Fruit fly (Drosophila melanogaster) whole organism, prepupa: ENCODE measurements around the gene eIF3h.

ENCODE experiments used
- CG10631 ChIP-seq: fragments of 200-800 bp; sonication (Bioruptor generic); optimal IDR thresholded peaks from 2 replicates; lab custom pipeline; 2016; ENCODE audit warnings: missing biosample characterization, missing genetic modification characterization
- CG10669 ChIP-seq: fragments of 200-800 bp; sonication (Bioruptor generic); optimal IDR thresholded peaks from 3 replicates; lab custom pipeline; 2018; ENCODE audit warnings: missing biosample characterization, mild to moderate bottlenecking, missing genetic modification characterization, moderate library complexity
- CG11902 ChIP-seq: fragments of 200-800 bp; sonication (Bioruptor generic); optimal IDR thresholded peaks from 3 replicates; lab custom pipeline; 2016; ENCODE audit warnings: missing biosample characterization, missing genetic modification characterization
- CG15336 ChIP-seq: fragments of 200-800 bp; sonication (Bioruptor generic); IDR thresholded peaks from 2 replicates; pipeline ENCODE4 v1.3.6; 2022; ENCODE audit warnings: missing biosample characterization, missing genetic modification characterization
- CG32006 ChIP-seq: fragments of 200-800 bp; sonication (Bioruptor generic); optimal IDR thresholded peaks from 3 replicates; lab custom pipeline; 2017; ENCODE audit warnings: missing biosample characterization, mild to moderate bottlenecking, missing genetic modification characterization
- CG6276 ChIP-seq: fragments of 200-800 bp; sonication (Bioruptor generic); optimal IDR thresholded peaks from 2 replicates; lab custom pipeline; 2017; ENCODE audit warnings: missing biosample characterization, mild to moderate bottlenecking, missing genetic modification characterization
- CG6792 ChIP-seq: fragments of 200-800 bp; sonication (Bioruptor generic); optimal IDR thresholded peaks from 3 replicates; lab custom pipeline; 2016; ENCODE audit warnings: missing biosample characterization, missing genetic modification characterization
- CG8319 ChIP-seq: fragments of 200-800 bp; sonication (Bioruptor generic); optimal IDR thresholded peaks from 3 replicates; lab custom pipeline; 2016; ENCODE audit warnings: missing biosample characterization, missing genetic modification characterization
- CG9139 ChIP-seq: fragments of 200-800 bp; sonication (Bioruptor generic); optimal IDR thresholded peaks from 3 replicates; lab custom pipeline; 2017; ENCODE audit warnings: missing biosample characterization, mild to moderate bottlenecking, missing genetic modification characterization
- Eip78C ChIP-seq: fragments of 200-800 bp; sonication (Bioruptor generic); peaks from one replicate; lab custom pipeline; 2016; ENCODE audit warnings: missing biosample characterization, missing genetic modification characterization
- Smox ChIP-seq: fragments of 200-800 bp; sonication (Bioruptor generic); optimal IDR thresholded peaks from 3 replicates; lab custom pipeline; 2016; ENCODE audit warnings: missing biosample characterization, missing genetic modification characterization
- achi ChIP-seq: fragments of 200-800 bp; sonication (Bioruptor generic); optimal IDR thresholded peaks from 3 replicates; lab custom pipeline; 2016; ENCODE audit warnings: missing biosample characterization, missing genetic modification characterization
- acj6 ChIP-seq: fragments of 200-800 bp; sonication (Bioruptor generic); optimal IDR thresholded peaks from 3 replicates; lab custom pipeline; 2016; ENCODE audit warnings: missing biosample characterization, missing genetic modification characterization
- esn ChIP-seq: fragments of 200-800 bp; sonication (Bioruptor generic); optimal IDR thresholded peaks from 2 replicates; lab custom pipeline; 2016; ENCODE audit warnings: missing biosample characterization, mild to moderate bottlenecking, missing genetic modification characterization, moderate library complexity
- net ChIP-seq: fragments of 200-800 bp; sonication (Bioruptor generic); optimal IDR thresholded peaks from 3 replicates; lab custom pipeline; 2016; ENCODE audit warnings: missing biosample characterization, missing genetic modification characterization
- svp ChIP-seq: fragments of 200-800 bp; sonication (Bioruptor generic); peaks from one replicate; lab custom pipeline; 2016; ENCODE audit warnings: missing biosample characterization, missing genetic modification characterization
- topi ChIP-seq: fragments of 200-800 bp; sonication (Bioruptor generic); optimal IDR thresholded peaks from 3 replicates; lab custom pipeline; 2016; ENCODE audit warnings: missing biosample characterization, missing genetic modification characterization
- vri ChIP-seq: fragments of 200-800 bp; sonication (Bioruptor generic); optimal IDR thresholded peaks from 3 replicates; lab custom pipeline; 2016; ENCODE audit warnings: missing biosample characterization, mild to moderate bottlenecking, missing genetic modification characterization

eIF3h gene

DNA sequence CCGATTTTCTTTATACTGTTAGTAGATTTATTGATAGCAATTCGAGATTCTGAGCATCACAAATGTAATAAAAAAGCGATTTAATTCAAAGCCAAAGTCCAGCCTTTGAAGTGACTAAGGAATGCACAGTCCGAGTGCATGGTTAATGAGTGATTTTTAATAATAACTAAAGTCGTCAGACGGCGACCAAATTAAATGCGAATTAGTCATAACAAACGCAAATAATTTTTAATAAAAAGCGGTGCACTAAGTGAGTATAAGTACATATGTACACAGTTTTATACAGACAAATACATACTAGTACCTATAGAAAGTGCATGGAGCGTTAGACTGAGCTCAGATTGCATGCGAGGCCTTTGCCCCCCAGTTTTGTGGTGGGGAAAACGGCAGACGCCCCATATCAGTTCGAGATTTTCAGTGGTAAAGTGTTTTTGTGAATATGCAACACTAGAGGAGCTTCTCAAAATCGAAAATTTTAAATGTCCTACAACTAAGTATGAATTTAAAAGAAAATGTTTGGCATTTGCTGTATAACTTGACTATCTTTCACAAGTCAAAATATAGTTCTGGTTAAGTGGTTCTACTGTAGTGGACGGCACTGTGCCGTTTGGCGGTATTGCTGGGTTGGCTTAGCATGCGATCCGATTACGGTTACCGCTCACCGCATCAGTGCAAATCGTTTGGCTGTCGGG, 50.0 kb downstream of the eIF3h start (continued):
- peak; percentile 37 for TF ChIP-seq net
- no peak for TF ChIP-seq CG11902 (GFP tag; lab: Kevin White, UChicago)
- peak; percentile 29 for TF ChIP-seq acj6 (GFP tag; lab: Kevin White, UChicago)
- TF ChIP-seq CG15336 (GFP tag; lab: Robert Waterston, UW): peak; percentile 82
- TF ChIP-seq CG6276 (GFP tag; lab: Kevin White, UChicago): peak; percentile 63
- TF ChIP-seq Smox: no peak
- peak; percentile 41 for TF ChIP-seq esn
- TF ChIP-seq CG10631 (GFP tag; lab: Kevin White, UChicago): peak; percentile 15
- TF ChIP-seq CG9139 (GFP tag; lab: Kevin White, UChicago): no peak
- TF ChIP-seq, all 60 proteins: peak for 32

DNA sequence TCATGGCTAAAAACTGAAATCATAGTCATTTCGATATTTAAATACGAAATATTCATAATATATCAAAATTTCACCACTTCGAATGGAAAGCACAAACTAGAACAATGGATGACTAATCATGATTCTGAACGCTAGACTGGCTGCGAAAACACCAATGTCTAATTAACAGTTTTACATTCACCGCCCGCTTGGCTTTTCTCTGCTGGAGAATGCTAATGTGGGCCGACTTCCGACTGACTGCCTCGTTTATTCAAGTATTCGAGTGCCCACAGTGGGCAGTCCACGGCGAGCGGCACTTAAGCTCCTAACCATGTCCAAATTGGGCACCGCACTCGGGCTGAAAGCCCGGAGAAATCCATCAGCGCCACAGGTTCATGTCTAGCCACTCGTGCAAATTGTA, 50.9 kb downstream of the eIF3h start:
- no peak for TF ChIP-seq net
- TF ChIP-seq CG9139 (GFP tag; lab: Kevin White, UChicago): no peak
- TF ChIP-seq svp (GFP tag; lab: Kevin White, UChicago): peak; percentile 52
- TF ChIP-seq CG11902 (GFP tag; lab: Kevin White, UChicago): no peak
- TF ChIP-seq CG10669: no peak
- TF ChIP-seq CG8319: no peak
- peak; percentile 21 for TF ChIP-seq Eip78C (GFP tag; lab: Kevin White, UChicago)
- no peak for TF ChIP-seq CG6792 (GFP tag; lab: Kevin White, UChicago)
- TF ChIP-seq CG32006: no peak
- TF ChIP-seq topi: no peak

DNA sequence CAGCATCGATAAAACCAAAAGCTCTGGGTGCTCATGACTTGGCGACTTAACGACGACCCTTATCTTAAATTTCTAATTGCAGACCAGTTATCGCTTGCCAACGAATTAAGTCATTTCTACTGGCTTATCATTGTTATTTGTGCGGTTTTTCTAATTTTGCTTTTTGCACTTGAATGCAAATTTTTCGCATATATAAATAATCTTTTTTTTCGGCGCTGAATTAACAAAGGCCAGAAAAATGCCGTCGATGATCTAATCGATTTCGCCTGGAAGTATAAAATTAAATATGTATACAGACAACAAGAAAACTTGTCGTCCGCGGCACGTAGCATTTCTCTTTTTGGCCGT, 51.3 kb downstream of the eIF3h start:
- TF ChIP-seq vri (peak; percentile 90), achi (GFP tag; lab: Kevin White, UChicago) (no peak)
